Worm (Caenorhabditis elegans) whole organism, midembryonic: ENCODE data around the gene Y38H8A.4.

Experiments
- T22C8.4 ChIP-seq: fragments of 200-800 bp; sonication (Bioruptor generic); IDR thresholded peaks from 2 replicates; pipeline ENCODE4 v1.3.6; 2022; ENCODE audit warnings: missing genetic modification characterization, missing compliant biosample characterization
- cog-1 ChIP-seq: sonication (generic microtip); optimal IDR thresholded peaks from 2 replicates; lab custom pipeline; 2016; ENCODE audit warnings: missing genetic modification characterization, missing compliant biosample characterization
- flt-1 ChIP-seq: fragments of 200-800 bp; sonication (Bioruptor generic); IDR thresholded peaks from 2 replicates; pipeline ENCODE4 v1.3.6; 2022; ENCODE audit warnings: missing genetic modification characterization, missing compliant biosample characterization
- med-1 ChIP-seq: sonication (generic microtip); optimal IDR thresholded peaks from 2 replicates; lab custom pipeline; 2017; ENCODE audit warnings: missing genetic modification characterization, mild to moderate bottlenecking, missing compliant biosample characterization, antibody characterized with exemption, missing genetic modification reagents; ENCODE audit not compliant: insufficient read depth
- ref-1 ChIP-seq: fragments of 200-800 bp; sonication (Bioruptor generic); conservative IDR thresholded peaks from 2 replicates; pipeline ENCODE4 v1.3.6; 2022; ENCODE audit warnings: missing genetic modification reagents, missing genetic modification characterization, missing compliant biosample characterization
- ztf-23 ChIP-seq: fragments of 200-800 bp; sonication (Bioruptor generic); IDR thresholded peaks from 2 replicates; pipeline ENCODE4 v1.3.6; 2022; ENCODE audit warnings: missing genetic modification reagents, missing genetic modification characterization, missing compliant biosample characterization

DNA sequence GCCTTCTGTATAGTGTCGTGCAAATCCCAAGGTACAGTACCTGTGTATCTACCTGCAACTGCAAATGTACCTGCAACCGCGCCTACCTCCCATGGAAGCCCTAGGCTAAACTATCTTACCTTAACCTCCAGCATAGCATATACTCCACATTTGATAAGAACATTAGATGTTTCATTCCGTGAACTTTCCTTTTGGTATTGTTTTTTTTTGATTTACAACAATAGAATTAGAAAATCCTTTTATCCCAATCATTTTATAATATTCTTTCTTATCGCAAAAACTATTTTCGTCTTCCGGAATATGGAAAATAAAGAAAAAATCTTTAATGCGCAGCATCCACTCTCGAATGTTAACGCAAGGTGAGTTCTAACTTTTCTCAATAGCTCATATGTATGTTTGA is 2.0 kb upstream of the Y38H8A.4 start, which contains the start of gene Y38H8A.2:
- no peak for TF ChIP-seq cog-1 (tag; lab: Kevin White, UChicago)
- no peak for TF ChIP-seq ztf-23 (GFP tag; lab: Robert Waterston, UW)
- no peak for TF ChIP-seq flt-1
- no peak for TF ChIP-seq ref-1 (GFP tag; lab: Robert Waterston, UW)
- TF ChIP-seq T22C8.4 (GFP tag; lab: Robert Waterston, UW): no peak
- no peak for TF ChIP-seq med-1 (GFP tag; lab: Kevin White, UChicago)
